Fruit fly (Drosophila melanogaster): Measurements from ENCODE around the gene CG7990.

The CG7990 gene

DNA sequence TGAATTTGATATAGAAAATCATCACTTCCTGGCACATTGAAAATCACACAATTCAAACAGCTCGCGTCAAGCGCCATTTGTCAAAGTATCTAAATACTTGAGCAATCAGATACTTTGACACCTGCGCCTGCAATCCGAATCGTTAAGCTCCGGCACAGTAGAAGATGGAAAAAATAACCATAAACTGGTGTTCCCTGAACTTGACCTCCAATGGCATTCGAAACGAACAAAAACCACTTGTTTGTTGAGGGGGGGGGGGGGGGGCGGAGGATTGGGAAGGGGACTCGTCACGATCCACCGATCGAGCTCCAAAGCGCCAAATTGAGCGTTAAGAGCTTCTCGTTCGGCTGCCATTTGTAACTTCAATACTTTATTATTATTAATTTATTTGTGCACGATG is 29.9 kb downstream of the CG7990 start:
- TF ChIP-seq CG9797 (GFP tag; optimal IDR thresholded peaks at IDR 0.05): no peak
- peak; percentile 17 for TF ChIP-seq CG8359 (GFP tag; optimal IDR thresholded peaks at IDR 0.05; ENCODE audit: borderline replicate concordance)
- peak; percentile 62 for TF ChIP-seq crol (GFP tag; IDR thresholded peaks at IDR 0.05)
- TF ChIP-seq twi (tag; optimal IDR thresholded peaks at IDR 0.05): no peak
- no peak for TF ChIP-seq CG3407 (GFP tag; optimal IDR thresholded peaks at IDR 0.05)
- TF ChIP-seq CG34224 (GFP tag; IDR thresholded peaks at IDR 0.05; ENCODE audit: partially characterized antibody): no peak
- no peak for TF ChIP-seq ranshi (GFP tag; IDR thresholded peaks at IDR 0.05)
- TF ChIP-seq chinmo (GFP tag; IDR thresholded peaks at IDR 0.05; ENCODE audit: partially characterized antibody): peak; percentile 83
- TF ChIP-seq scrt (GFP tag; optimal IDR thresholded peaks at IDR 0.05): no peak
- TF ChIP-seq bigmax (GFP tag; optimal IDR thresholded peaks at IDR 0.05): no peak
- no peak for TF ChIP-seq cato (GFP tag; optimal IDR thresholded peaks at IDR 0.05; ENCODE audit: borderline replicate concordance)
- no peak for TF ChIP-seq Xrp1 (GFP tag; IDR thresholded peaks at IDR 0.05)
- peak; percentile 71 for TF ChIP-seq sd (tag; optimal IDR thresholded peaks at IDR 0.05)
- peak; percentile 19 for TF ChIP-seq CG12769 (tag; optimal IDR thresholded peaks at IDR 0.05)
- no peak for TF ChIP-seq peb (GFP tag; IDR thresholded peaks at IDR 0.05)
- no peak for TF ChIP-seq jumu (GFP tag; optimal IDR thresholded peaks at IDR 0.05)
- peak in 1 of 2 experiments; percentile 37 for TF ChIP-seq Hr78 (GFP tag; optimal IDR thresholded peaks at IDR 0.05)
- no peak for TF ChIP-seq CG7357 (GFP tag; IDR thresholded peaks at IDR 0.05)
- TF ChIP-seq hb (GFP tag; IDR thresholded peaks at IDR 0.05; ENCODE audit: partially characterized antibody): no peak
- no peak for TF ChIP-seq Aef1 (GFP tag; IDR thresholded peaks at IDR 0.05)
- TF ChIP-seq usp (GFP tag; optimal IDR thresholded peaks at IDR 0.05): no peak
- no peak for TF ChIP-seq nerfin-2 (GFP tag; IDR thresholded peaks at IDR 0.05; ENCODE audit: partially characterized antibody)
- no peak for TF ChIP-seq repo (GFP tag; optimal IDR thresholded peaks at IDR 0.05)

DNA sequence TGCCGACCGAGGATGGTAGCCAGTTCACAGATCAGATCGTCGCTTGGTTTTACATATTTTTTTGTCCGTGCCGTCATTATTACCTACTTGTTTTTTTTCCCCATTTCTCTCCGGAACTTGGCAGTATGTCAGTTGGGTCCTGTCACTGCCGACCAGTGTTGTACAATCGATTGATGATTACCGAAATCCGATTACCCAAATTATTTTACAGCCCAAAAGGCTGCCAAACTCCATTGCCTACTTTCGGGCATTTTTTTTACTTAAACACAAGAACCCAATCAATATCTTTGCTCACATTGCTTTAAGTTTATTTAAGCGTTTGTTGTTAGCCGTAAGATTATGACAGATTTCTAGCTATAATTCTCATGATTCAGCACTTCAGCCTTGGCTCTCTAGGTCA is 31.0 kb downstream of the CG7990 start, which contains the start of gene Inx5:
Gene Inx5, minus strand, starts transcription at position 93 of the 400 bp plus-strand sequence.
- TF ChIP-seq tap (tag; optimal IDR thresholded peaks at IDR 0.05) (no peak), NC2β (GFP tag; optimal IDR thresholded peaks at IDR 0.05) (no peak), CG1602 (GFP tag; optimal IDR thresholded peaks at IDR 0.05) (no peak), CG2129 (GFP tag; IDR thresholded peaks at IDR 0.05; ENCODE audit: partially characterized antibody) (no peak), mam (GFP tag; optimal IDR thresholded peaks at IDR 0.05) (no peak), fu2 (GFP tag; optimal IDR thresholded peaks at IDR 0.05) (no peak), cad (GFP tag; optimal IDR thresholded peaks at IDR 0.05) (no peak), CG34376 (GFP tag; optimal IDR thresholded peaks at IDR 0.05) (no peak), ara (GFP tag; IDR thresholded peaks at IDR 0.05) (no peak), sima (GFP tag; optimal IDR thresholded peaks at IDR 0.05) (no peak), fd3F (GFP tag; optimal IDR thresholded peaks at IDR 0.05) (no peak), stwl (tag; optimal IDR thresholded peaks at IDR 0.05) (peak; percentile 93), zen2 (GFP tag; IDR thresholded peaks at IDR 0.05; ENCODE audit: partially characterized antibody) (no peak), Awh (GFP tag; IDR thresholded peaks at IDR 0.05) (no peak), Nf-YC (tag; optimal IDR thresholded peaks at IDR 0.05) (no peak), Ets97D (GFP tag; optimal IDR thresholded peaks at IDR 0.05) (peak; percentile 17), gem (tag; optimal IDR thresholded peaks at IDR 0.05) (no peak), Vsx1 (GFP tag; optimal IDR thresholded peaks at IDR 0.05) (no peak), CG14014 (GFP tag; IDR thresholded peaks at IDR 0.05) (no peak), repo (GFP tag; optimal IDR thresholded peaks at IDR 0.05) (no peak), CG2116 (GFP tag; optimal IDR thresholded peaks at IDR 0.05) (no peak), dm (GFP tag; optimal IDR thresholded peaks at IDR 0.05) (no peak), kni (GFP tag; optimal IDR thresholded peaks at IDR 0.05) (no peak), ssp (GFP tag; IDR thresholded peaks at IDR 0.05) (no peak), vfl (GFP tag; optimal IDR thresholded peaks at IDR 0.05) (no peak), Stat92E (GFP tag; optimal IDR thresholded peaks at IDR 0.05) (no peak), CG9727 (GFP tag; optimal IDR thresholded peaks at IDR 0.05) (no peak), pita (GFP tag; optimal IDR thresholded peaks at IDR 0.05) (no peak), chinmo (GFP tag; IDR thresholded peaks at IDR 0.05; ENCODE audit: partially characterized antibody) (0 out of 4 replicates have a peak, but pooled peaks have one; percentile 4), CG10209 (GFP tag; optimal IDR thresholded peaks at IDR 0.05) (no peak)

Data from whole organism, embryonic.